Worm (Caenorhabditis elegans) whole organism, L3 larva: ENCODE data around the gene D2007.1.
A peak's percentile ranks its signal among the peaks of the same experiment; 100 is the strongest.

Experiments used
- egl-27 ChIP-seq: sonication (generic microtip); optimal IDR thresholded peaks from 4 replicates; lab custom pipeline; 2017; ENCODE audit warnings: missing biosample characterization, missing genetic modification reagents, missing genetic modification characterization
- elt-1 ChIP-seq: fragments of 150-350 bp; optimal IDR thresholded peaks from 2 replicates; lab custom pipeline; 2014; ENCODE audit warnings: missing biosample characterization, missing genetic modification characterization
- elt-2 ChIP-seq: sonication (generic microtip); optimal IDR thresholded peaks from 2 replicates; lab custom pipeline; 2016; ENCODE audit warnings: missing genetic modification reagents, mild to moderate bottlenecking, missing genetic modification characterization, missing compliant biosample characterization
- elt-3 ChIP-seq, 3 experiments: fragments of 150-350 bp in 1 of 3; sonication (generic microtip) in 2 of 3; optimal IDR thresholded peaks; 2 replicates in 2 of 3; 4 replicates in 1 of 3; lab custom pipeline; 2014 to 2017; ENCODE audit warnings: missing biosample characterization in 3 of 3, missing genetic modification characterization in 3 of 3
- fkh-10 ChIP-seq: sonication (generic microtip); optimal IDR thresholded peaks from 2 replicates; lab custom pipeline; 2017; ENCODE audit warnings: missing biosample characterization, missing genetic modification reagents, missing genetic modification characterization
- fkh-2 ChIP-seq: fragments of 150-350 bp; optimal IDR thresholded peaks from 2 replicates; lab custom pipeline; 2014; ENCODE audit warnings: missing biosample characterization, missing genetic modification reagents, missing genetic modification characterization
- nhr-11 ChIP-seq: fragments of 150-350 bp; optimal IDR thresholded peaks from 2 replicates; lab custom pipeline; 2014; ENCODE audit warnings: missing biosample characterization, missing genetic modification characterization
- nhr-12 ChIP-seq: fragments of 150-350 bp; optimal IDR thresholded peaks from 2 replicates; lab custom pipeline; 2014; ENCODE audit warnings: missing biosample characterization, missing genetic modification characterization
- nhr-237 ChIP-seq: fragments of 150-350 bp; optimal IDR thresholded peaks from 2 replicates; lab custom pipeline; 2014; ENCODE audit warnings: missing biosample characterization, missing genetic modification characterization
- nhr-28 ChIP-seq: fragments of 150-350 bp; optimal IDR thresholded peaks from 2 replicates; lab custom pipeline; 2014; ENCODE audit warnings: missing biosample characterization, missing genetic modification characterization
- nhr-76 ChIP-seq: fragments of 150-350 bp; sonication (generic microtip); optimal IDR thresholded peaks from 5 replicates; lab custom pipeline; 2014; ENCODE audit warnings: missing biosample characterization, missing genetic modification characterization
- pha-4 ChIP-seq: fragments of 150-350 bp; optimal IDR thresholded peaks from 2 replicates; lab custom pipeline; 2014; ENCODE audit warnings: missing biosample characterization, missing genetic modification reagents, missing genetic modification characterization
- unc-62 ChIP-seq: fragments of 150-350 bp; sonication (generic microtip); optimal IDR thresholded peaks from 4 replicates; lab custom pipeline; 2014; ENCODE audit warnings: missing biosample characterization, missing genetic modification reagents, missing genetic modification characterization

ce11 chrIII:8201760-8202159, 46.5 kb downstream of the D2007.1 start:
- TF ChIP-seq elt-3 (tag; optimal IDR thresholded peaks at IDR 0.05; lab: Kevin White, UChicago) (no peak), nhr-237 (no peak), nhr-76 (tag; lab: Kevin White, UChicago) (no peak), unc-62 (GFP tag; lab: Kevin White, UChicago) (no peak), egl-27 (tag; lab: Kevin White, UChicago) (no peak), nhr-28 (tag; lab: Kevin White, UChicago) (no peak), nhr-11 (peak; percentile 5), elt-1 (tag; lab: Kevin White, UChicago) (no peak), fkh-10 (GFP tag; lab: Kevin White, UChicago) (no peak), elt-2 (tag; lab: Kevin White, UChicago) (no peak), fkh-2 (tag; lab: Kevin White, UChicago) (no peak), nhr-12 (tag; lab: Kevin White, UChicago) (no peak), pha-4 (tag; lab: Kevin White, UChicago) (no peak)
